ENCODE assay signal across 6 worm cellular contexts in genomic region chrV:11541284-11541683, ce11.
A peak's percentile ranks its signal among the peaks of the same experiment; 100 is the strongest.
TF ChIP-seq lines count a peak whose summit lies in the region.

No protein-coding gene starts in this region.

TF ChIP-seq in whole organism, L1 larva, 84 proteins besides CTCF, POLR2A, EP300 and RAD21:
- TF ChIP-seq C04F5.9 (tag; optimal IDR thresholded peaks at IDR 0.05; lab: Kevin White, UChicago) (no peak), F16B12.6 (tag; optimal IDR thresholded peaks at IDR 0.05; lab: Kevin White, UChicago) (no peak), jun-1 (tag; optimal IDR thresholded peaks at IDR 0.05; lab: Kevin White, UChicago) (peak; percentile 7), efl-1 (optimal IDR thresholded peaks at IDR 0.05; lab: Kevin White, UChicago) (peak in 1 of 2 experiments; percentile 3), efl-1 (GFP tag; optimal IDR thresholded peaks at IDR 0.05 in 1 of 2; lab: Kevin White, UChicago) (no peak), hpl-2 (GFP tag; optimal IDR thresholded peaks at IDR 0.05; lab: Kevin White, UChicago) (no peak), vab-15 (tag; optimal IDR thresholded peaks at IDR 0.05; lab: Kevin White, UChicago) (peak; percentile 4), tlp-1 (tag; optimal IDR thresholded peaks at IDR 0.05; lab: Kevin White, UChicago) (no peak)

TF ChIP-seq in whole organism, L4 larva, 104 proteins besides CTCF, POLR2A, EP300 and RAD21 (continues in another document):
- TF ChIP-seq dmd-9 (GFP tag; IDR thresholded peaks at IDR 0.05; lab: Robert Waterston, UW) = 0 out of 2 replicates have a peak, but pooled peaks have one; percentile 36
- peak; percentile 30; the same call in 1 of the 2 replicates for TF ChIP-seq vab-7 (GFP tag; IDR thresholded peaks at IDR 0.05; lab: Robert Waterston, UW)
- no peak for TF ChIP-seq nhr-41 (GFP tag; IDR thresholded peaks at IDR 0.05; lab: Robert Waterston, UW)
- TF ChIP-seq snpc-1.2 (GFP tag; IDR thresholded peaks at IDR 0.05; lab: Robert Waterston, UW) = 0 out of 2 replicates have a peak, but pooled peaks have one; percentile 6
- TF ChIP-seq hif-1 (tag; optimal IDR thresholded peaks at IDR 0.05; lab: Kevin White, UChicago) = peak in 1 of 2 experiments; percentile 64
- 0 out of 2 replicates have a peak, but pooled peaks have one; percentile 35 for TF ChIP-seq Y48G9A.11 (GFP tag; IDR thresholded peaks at IDR 0.05; lab: Robert Waterston, UW)
- TF ChIP-seq zip-2 (tag; optimal IDR thresholded peaks at IDR 0.05; lab: Kevin White, UChicago) = no peak
- no peak for TF ChIP-seq hlh-11 (tag; optimal IDR thresholded peaks at IDR 0.05; lab: Kevin White, UChicago)
- TF ChIP-seq nhr-48 (tag; optimal IDR thresholded peaks at IDR 0.05; lab: Kevin White, UChicago) = no peak
- TF ChIP-seq mdt-29 (GFP tag; IDR thresholded peaks at IDR 0.05; lab: Robert Waterston, UW) = 0 out of 2 replicates have a peak, but pooled peaks have one; percentile 5
- TF ChIP-seq unc-130 (GFP tag; optimal IDR thresholded peaks at IDR 0.05; lab: Kevin White, UChicago) = no peak
- TF ChIP-seq ceh-82 (tag; optimal IDR thresholded peaks at IDR 0.05; lab: Kevin White, UChicago) = no peak
- 0 out of 2 replicates have a peak, but pooled peaks have one; percentile 44 for TF ChIP-seq pha-4 (GFP tag; IDR thresholded peaks at IDR 0.05; lab: Robert Waterston, UW)
- no peak for TF ChIP-seq pha-4 (tag; optimal IDR thresholded peaks at IDR 0.05; lab: Kevin White, UChicago)
- TF ChIP-seq lin-38 (GFP tag; IDR thresholded peaks at IDR 0.05; lab: Robert Waterston, UW) = peak; percentile 30; the same call in 1 of the 2 replicates

TF ChIP-seq in whole organism, late embryonic, 69 proteins besides CTCF, POLR2A, EP300 and RAD21:
- TF ChIP-seq ceh-14 (tag; optimal IDR thresholded peaks at IDR 0.05; lab: Kevin White, UChicago) = no peak
- TF ChIP-seq mec-3 (tag; optimal IDR thresholded peaks at IDR 0.05; lab: Kevin White, UChicago; ENCODE audit: borderline replicate concordance) = no peak
- no peak for TF ChIP-seq pat-9 (tag; optimal IDR thresholded peaks at IDR 0.05; lab: Kevin White, UChicago)
- TF ChIP-seq C38D4.7 (GFP tag; optimal IDR thresholded peaks at IDR 0.05; lab: Kevin White, UChicago) = peak; percentile 24

TF ChIP-seq in whole organism, midembryonic, 9 proteins besides CTCF, POLR2A, EP300 and RAD21:
- TF ChIP-seq flt-1 (GFP tag; IDR thresholded peaks at IDR 0.05; lab: Robert Waterston, UW) (peak; percentile 33; the same call in 1 of the 2 replicates), ztf-23 (GFP tag; IDR thresholded peaks at IDR 0.05; lab: Robert Waterston, UW) (0 out of 2 replicates have a peak, but pooled peaks have one; percentile 29), ref-1 (GFP tag; conservative IDR thresholded peaks at IDR 0.05; lab: Robert Waterston, UW) (no peak)

TF ChIP-seq in whole organism, mixed stage, embryonic, 35 proteins besides CTCF, POLR2A, EP300 and RAD21:
- TF ChIP-seq M03D4.4 (tag; optimal IDR thresholded peaks at IDR 0.05; lab: Kevin White, UChicago) (no peak), unc-39 (tag; optimal IDR thresholded peaks at IDR 0.05; lab: Kevin White, UChicago) (no peak), unc-120 (tag; optimal IDR thresholded peaks at IDR 0.05; lab: Kevin White, UChicago; ENCODE audit: poor library complexity, severe bottlenecking) (peak; percentile 31)
TF ChIP-seq in whole organism, mixed stage, embryonic: peak in this region for 1.

TF ChIP-seq in whole organism, young adult, 124 proteins besides CTCF, POLR2A, EP300 and RAD21:
- 0 out of 2 replicates have a peak, but pooled peaks have one; percentile 32 for TF ChIP-seq attf-3 (GFP tag; conservative IDR thresholded peaks at IDR 0.05; lab: Robert Waterston, UW)
- no peak for TF ChIP-seq him-1 (tag; optimal IDR thresholded peaks at IDR 0.05; lab: Kevin White, UChicago)
- TF ChIP-seq chd-7 (tag; optimal IDR thresholded peaks at IDR 0.05; lab: Kevin White, UChicago) = peak; percentile 44
- no peak for TF ChIP-seq ama-1 (optimal IDR thresholded peaks at IDR 0.05; lab: Kevin White, UChicago)
- TF ChIP-seq ama-1 (GFP tag; optimal IDR thresholded peaks at IDR 0.05; lab: Kevin White, UChicago) = no peak
- TF ChIP-seq gei-17 (GFP tag; optimal IDR thresholded peaks at IDR 0.05; lab: Kevin White, UChicago) = peak; percentile 3
- peak; percentile 6 for TF ChIP-seq ceh-79 (tag; optimal IDR thresholded peaks at IDR 0.05; lab: Kevin White, UChicago)
- no peak for TF ChIP-seq snpc-1.1 (tag; optimal IDR thresholded peaks at IDR 0.05; lab: Kevin White, UChicago; ENCODE audit: insufficient read depth)
- TF ChIP-seq let-607 (tag; optimal IDR thresholded peaks at IDR 0.05; lab: Kevin White, UChicago) = peak in 1 of 2 experiments; percentile 20
- 0 out of 2 replicates have a peak, but pooled peaks have one; percentile 21 for TF ChIP-seq Y53G8AR.9 (GFP tag; conservative IDR thresholded peaks at IDR 0.05; lab: Robert Waterston, UW)
- TF ChIP-seq cebp-1 (GFP tag; IDR thresholded peaks at IDR 0.05; lab: Robert Waterston, UW) = peak; percentile 37; the same call in 1 of the 2 replicates
- peak; percentile 68 for TF ChIP-seq cebp-1 (tag; optimal IDR thresholded peaks at IDR 0.05; lab: Kevin White, UChicago)
- peak; percentile 76 for TF ChIP-seq F52B5.7 (tag; optimal IDR thresholded peaks at IDR 0.05; lab: Kevin White, UChicago)
- TF ChIP-seq madf-3 (GFP tag; IDR thresholded peaks at IDR 0.05; lab: Robert Waterston, UW) = 0 out of 2 replicates have a peak, but pooled peaks have one; percentile 38
- no peak for TF ChIP-seq mel-28 (tag; optimal IDR thresholded peaks at IDR 0.05; lab: Kevin White, UChicago; ENCODE audit: borderline replicate concordance)
- no peak for TF ChIP-seq F33H1.4 (GFP tag; IDR thresholded peaks at IDR 0.05; lab: Robert Waterston, UW)
- peak; percentile 43; the same call in 1 of the 2 replicates for TF ChIP-seq K11D2.4 (GFP tag; IDR thresholded peaks at IDR 0.05; lab: Robert Waterston, UW)
- TF ChIP-seq ztf-28 (GFP tag; IDR thresholded peaks at IDR 0.05; lab: Robert Waterston, UW) = 0 out of 2 replicates have a peak, but pooled peaks have one; percentile 54
- peak; percentile 67; the same call in 1 of the 2 replicates for TF ChIP-seq ztf-25 (GFP tag; IDR thresholded peaks at IDR 0.05; lab: Robert Waterston, UW)
- no peak for TF ChIP-seq ztf-26 (tag; optimal IDR thresholded peaks at IDR 0.05; lab: Kevin White, UChicago)
- 0 out of 2 replicates have a peak, but pooled peaks have one; percentile 34 for TF ChIP-seq Y53F4B.3 (GFP tag; IDR thresholded peaks at IDR 0.05; lab: Robert Waterston, UW)
- 0 out of 2 replicates have a peak, but pooled peaks have one; percentile 7 for TF ChIP-seq aptf-2 (GFP tag; conservative IDR thresholded peaks at IDR 0.05; lab: Robert Waterston, UW)
- TF ChIP-seq bed-1 (GFP tag; IDR thresholded peaks at IDR 0.05; lab: Robert Waterston, UW) = 0 out of 2 replicates have a peak, but pooled peaks have one; percentile 46
- TF ChIP-seq ceh-100 (GFP tag; IDR thresholded peaks at IDR 0.05; lab: Robert Waterston, UW) = peak; percentile 19; the same call in 1 of the 2 replicates
- peak; percentile 30 for TF ChIP-seq somi-1 (GFP tag; optimal IDR thresholded peaks at IDR 0.05; lab: Kevin White, UChicago)
TF ChIP-seq in whole organism, young adult: peak in this region for 17.
